Worm (Caenorhabditis elegans): ENCODE results near the gene srz-97.

- no peak for TF ChIP-seq somi-1 (GFP tag; optimal IDR thresholded peaks at IDR 0.05)
- no peak for TF ChIP-seq atf-7 (tag; optimal IDR thresholded peaks at IDR 0.05)
- TF ChIP-seq unc-130 (GFP tag; optimal IDR thresholded peaks at IDR 0.05), result peak; percentile 59
These were observed 11.0 kb downstream of the srz-97 start, which contains the start of gene coh-3 for ce11 chrV:14457070-14457469.
